Worm (Caenorhabditis elegans) whole organism, early embryonic: ENCODE results near the gene hrpf-2.

Experiments used
- F13C5.2 ChIP-seq: sonication (generic microtip); optimal IDR thresholded peaks from 2 replicates; lab custom pipeline; 2017; ENCODE audit warnings: mild to moderate bottlenecking, missing genetic modification characterization, inconsistent platforms, missing compliant biosample characterization
- ama-1 ChIP-seq: fragments of 150-350 bp; optimal IDR thresholded peaks from 2 replicates; lab custom pipeline; 2014
- pes-1 ChIP-seq: fragments of 200-800 bp; sonication (Bioruptor generic); IDR thresholded peaks from 2 replicates; pipeline ENCODE4 v1.3.6; 2022; ENCODE audit warnings: missing genetic modification reagents, missing genetic modification characterization, missing compliant biosample characterization

DNA sequence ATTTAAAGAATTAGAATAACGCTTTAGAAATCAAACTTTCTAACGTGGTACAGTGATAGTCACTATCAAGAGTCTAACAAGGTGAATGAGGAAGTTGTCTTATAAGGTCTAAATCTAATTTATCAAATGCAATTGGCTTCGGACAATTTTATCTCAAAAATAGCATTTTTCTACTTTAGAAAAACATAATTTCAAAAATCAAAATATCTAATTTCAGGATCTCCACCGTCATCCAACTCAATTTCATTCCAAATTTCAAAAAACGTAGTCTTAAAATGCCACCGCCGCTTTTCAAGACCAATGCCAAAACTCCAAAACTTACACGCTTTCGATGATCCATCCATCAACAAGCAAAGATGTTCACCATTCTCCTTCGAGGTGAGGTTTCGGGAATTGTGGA lies 11.3 kb downstream of the hrpf-2 start, which contains the start of gene Y73B6BL.270:
- TF ChIP-seq pes-1 (GFP tag; lab: Robert Waterston, UW): no peak
- TF ChIP-seq ama-1: no peak
- no peak for TF ChIP-seq F13C5.2 (tag; lab: Kevin White, UChicago)
